Fruit fly (Drosophila melanogaster) whole organism, embryonic: ENCODE measurements around the gene Arp3.

Experiments
- Bgb ChIP-seq: fragments of 200-800 bp; sonication (Bioruptor generic); IDR thresholded peaks from 2 replicates; pipeline ENCODE4 v1.3.6; 2022; ENCODE audit warnings: missing biosample characterization, missing genetic modification characterization; ENCODE audit not compliant: partially characterized antibody
- Bteb2 ChIP-seq: fragments of 200-800 bp; sonication (Bioruptor generic); optimal IDR thresholded peaks from 2 replicates; lab custom pipeline; 2016; ENCODE audit warnings: missing biosample characterization, missing genetic modification characterization
- CG10274 ChIP-seq: fragments of 200-800 bp; sonication (Bioruptor generic); optimal IDR thresholded peaks from 3 replicates; lab custom pipeline; 2017; ENCODE audit warnings: missing biosample characterization, mild to moderate bottlenecking, missing genetic modification characterization
- CG11456 ChIP-seq: fragments of 200-800 bp; sonication (Bioruptor generic); IDR thresholded peaks from 3 replicates; pipeline ENCODE4 v1.3.6; 2022; ENCODE audit warnings: missing biosample characterization, missing genetic modification characterization
- CG11696 ChIP-seq: fragments of 200-800 bp; sonication (Bioruptor generic); IDR thresholded peaks from 2 replicates; pipeline ENCODE4 v1.3.6; 2022; ENCODE audit warnings: missing biosample characterization, missing genetic modification characterization
- CG12155 ChIP-seq: fragments of 200-800 bp; sonication (Bioruptor generic); optimal IDR thresholded peaks from 3 replicates; lab custom pipeline; 2016; ENCODE audit warnings: missing biosample characterization, missing genetic modification characterization
- CG12299 ChIP-seq: fragments of 200-800 bp; sonication (Bioruptor generic); optimal IDR thresholded peaks from 2 replicates; lab custom pipeline; 2018; ENCODE audit warnings: missing biosample characterization, mild to moderate bottlenecking, missing genetic modification characterization
- CG12391 ChIP-seq: fragments of 200-800 bp; sonication (Bioruptor generic); optimal IDR thresholded peaks from 3 replicates; lab custom pipeline; 2018; ENCODE audit warnings: missing biosample characterization, mild to moderate bottlenecking, missing genetic modification characterization, moderate library complexity
- CG12769 ChIP-seq: fragments of 200-800 bp; sonication (Bioruptor generic); optimal IDR thresholded peaks from 2 replicates; lab custom pipeline; 2019; ENCODE audit warnings: missing biosample characterization, mild to moderate bottlenecking, missing genetic modification characterization, moderate library complexity
- CG14441 ChIP-seq: fragments of 200-800 bp; sonication (Bioruptor generic); IDR thresholded peaks from 2 replicates; pipeline ENCODE4 v1.3.6; 2022; ENCODE audit warnings: missing biosample characterization, missing genetic modification characterization
- CG17385 ChIP-seq: fragments of 200-800 bp; sonication (Bioruptor generic); optimal IDR thresholded peaks from 3 replicates; lab custom pipeline; 2018; ENCODE audit warnings: missing biosample characterization, mild to moderate bottlenecking, missing genetic modification characterization
- CG2116 ChIP-seq: fragments of 200-800 bp; sonication (Bioruptor generic); optimal IDR thresholded peaks from 3 replicates; lab custom pipeline; 2018; ENCODE audit warnings: missing biosample characterization, mild to moderate bottlenecking, missing genetic modification characterization
- CG31441 ChIP-seq: fragments of 200-800 bp; sonication (Bioruptor generic); IDR thresholded peaks from 2 replicates; pipeline ENCODE4 v1.3.6; 2022; ENCODE audit warnings: missing biosample characterization, missing genetic modification characterization
- CG3838 ChIP-seq: fragments of 200-800 bp; sonication (Bioruptor generic); optimal IDR thresholded peaks from 3 replicates; lab custom pipeline; 2016; ENCODE audit warnings: missing biosample characterization, missing genetic modification characterization
- CG4282 ChIP-seq: fragments of 200-800 bp; sonication (Bioruptor generic); optimal IDR thresholded peaks from 2 replicates; lab custom pipeline; 2016; ENCODE audit warnings: missing biosample characterization, missing genetic modification characterization
- CG8924 ChIP-seq: fragments of 200-800 bp; optimal IDR thresholded peaks from 3 replicates; lab custom pipeline; 2019; ENCODE audit warnings: missing biosample characterization, mild to moderate bottlenecking, missing genetic modification characterization, moderate library complexity
- Chrac-16 ChIP-seq: fragments of 200-800 bp; sonication (Bioruptor generic); optimal IDR thresholded peaks from 3 replicates; lab custom pipeline; 2016; ENCODE audit warnings: missing biosample characterization, missing genetic modification characterization
- CkIIα-i1 ChIP-seq: fragments of 200-800 bp; sonication (Bioruptor generic); IDR thresholded peaks from 2 replicates; pipeline ENCODE4 v1.3.6; 2022; ENCODE audit warnings: missing biosample characterization, missing genetic modification characterization
- CoRest ChIP-seq: fragments of 200-800 bp; sonication (Bioruptor generic); optimal IDR thresholded peaks from 3 replicates; lab custom pipeline; 2018; ENCODE audit warnings: missing biosample characterization, mild to moderate bottlenecking, missing genetic modification characterization, moderate library complexity
- Dad ChIP-seq: fragments of 200-800 bp; sonication (Bioruptor generic); optimal IDR thresholded peaks from 3 replicates; lab custom pipeline; 2016; ENCODE audit warnings: missing biosample characterization, missing genetic modification characterization
- Dfd ChIP-seq, 2 experiments: fragments of >200 bp; optimal IDR thresholded peaks; 2 replicates each; lab custom pipeline; 2017; ENCODE audit warnings: missing biosample characterization in 2 of 2, missing genetic modification characterization in 2 of 2
- Ets65A ChIP-seq: fragments of 200-800 bp; sonication (Bioruptor generic); peaks from one replicate; lab custom pipeline; 2016; ENCODE audit warnings: missing biosample characterization, missing genetic modification characterization
- HLH3B ChIP-seq: fragments of 200-800 bp; sonication (Bioruptor generic); IDR thresholded peaks from 2 replicates; pipeline ENCODE4 v1.3.6; 2022; ENCODE audit warnings: missing biosample characterization, missing genetic modification characterization
- Hey ChIP-seq: fragments of 200-800 bp; sonication (Bioruptor generic); optimal IDR thresholded peaks from 3 replicates; lab custom pipeline; 2018; ENCODE audit warnings: missing biosample characterization, mild to moderate bottlenecking, missing genetic modification characterization
- Lhr ChIP-seq: fragments of 200-800 bp; sonication (Bioruptor generic); optimal IDR thresholded peaks from 3 replicates; lab custom pipeline; 2017; ENCODE audit warnings: mild to moderate bottlenecking, missing biosample characterization, missing genetic modification reagents, missing genetic modification characterization
- Med ChIP-seq: fragments of 200-800 bp; sonication (Bioruptor generic); peaks from one replicate; lab custom pipeline; 2016; ENCODE audit warnings: missing biosample characterization, missing genetic modification characterization, mild to moderate bottlenecking, inconsistent platforms, moderate library complexity
- Myb ChIP-seq: fragments of 200-800 bp; sonication (Bioruptor generic); optimal IDR thresholded peaks from 2 replicates; lab custom pipeline; 2016; ENCODE audit warnings: missing biosample characterization, missing genetic modification characterization
- NfI ChIP-seq: fragments of 200-800 bp; sonication (Bioruptor generic); optimal IDR thresholded peaks from 3 replicates; lab custom pipeline; 2018; ENCODE audit warnings: missing biosample characterization, mild to moderate bottlenecking, missing genetic modification characterization, moderate library complexity
- Sry-β ChIP-seq: fragments of 200-800 bp; sonication (Bioruptor generic); optimal IDR thresholded peaks from 2 replicates; lab custom pipeline; 2018; ENCODE audit warnings: missing biosample characterization, mild to moderate bottlenecking, missing genetic modification characterization, moderate library complexity
- Sry-δ ChIP-seq: fragments of 200-800 bp; sonication (Bioruptor generic); optimal IDR thresholded peaks from 2 replicates; lab custom pipeline; 2016; ENCODE audit warnings: missing biosample characterization, missing genetic modification characterization
- ap ChIP-seq: fragments of 200-800 bp; sonication (Bioruptor generic); IDR thresholded peaks from 2 replicates; pipeline ENCODE4 v1.3.6; 2022; ENCODE audit warnings: missing biosample characterization, missing genetic modification characterization
- bsh ChIP-seq, 2 experiments: fragments of 200-800 bp; sonication (Bioruptor generic); optimal IDR thresholded peaks; 2 replicates each; lab custom pipeline; 2017 to 2018; ENCODE audit warnings: mild to moderate bottlenecking in 2 of 2, missing biosample characterization in 2 of 2, missing genetic modification characterization in 2 of 2, moderate library complexity in 1 of 2
- corto ChIP-seq: fragments of 200-800 bp; sonication (Bioruptor generic); optimal IDR thresholded peaks from 2 replicates; lab custom pipeline; 2016; ENCODE audit warnings: missing biosample characterization, mild to moderate bottlenecking, missing genetic modification characterization, moderate library complexity
- crp ChIP-seq, 2 experiments: fragments of 200-800 bp; sonication (Bioruptor generic); optimal IDR thresholded peaks; 2 replicates in 1 of 2; 3 replicates in 1 of 2; lab custom pipeline; 2017; ENCODE audit warnings: missing biosample characterization in 2 of 2, missing genetic modification characterization in 2 of 2, mild to moderate bottlenecking in 1 of 2, moderate library complexity in 1 of 2
- cwo ChIP-seq: fragments of 200-800 bp; sonication (Bioruptor generic); optimal IDR thresholded peaks from 3 replicates; lab custom pipeline; 2017; ENCODE audit warnings: missing biosample characterization, missing genetic modification characterization, mild to moderate bottlenecking, moderate library complexity, missing genetic modification reagents
- dpn ChIP-seq, 2 experiments: fragments of 200-800 bp; sonication (Bioruptor generic); optimal IDR thresholded peaks; 3 replicates each; lab custom pipeline; 2016; ENCODE audit warnings: missing biosample characterization in 2 of 2, missing genetic modification characterization in 2 of 2
- ewg ChIP-seq: fragments of 200-800 bp; sonication (Bioruptor generic); optimal IDR thresholded peaks from 3 replicates; lab custom pipeline; 2017; ENCODE audit warnings: mild to moderate bottlenecking, missing biosample characterization, missing genetic modification reagents, missing genetic modification characterization
- eyg ChIP-seq: fragments of 200-800 bp; sonication (Bioruptor generic); optimal IDR thresholded peaks from 3 replicates; lab custom pipeline; 2016; ENCODE audit warnings: missing biosample characterization, missing genetic modification characterization
- gcm2 ChIP-seq: fragments of 200-800 bp; sonication (Bioruptor generic); optimal IDR thresholded peaks from 2 replicates; lab custom pipeline; 2016; ENCODE audit warnings: missing biosample characterization, missing genetic modification characterization
- jigr1 ChIP-seq: fragments of 200-800 bp; sonication (Bioruptor generic); IDR thresholded peaks from 3 replicates; pipeline ENCODE4 v1.3.6; 2022; ENCODE audit warnings: missing biosample characterization, missing genetic modification characterization
- lola ChIP-seq, 3 experiments: fragments of >200 bp in 2 of 3; fragments of 200-800 bp in 1 of 3; sonication (Bioruptor generic) in 1 of 3; optimal IDR thresholded peaks; 2 replicates each; lab custom pipeline; 2017 to 2019; ENCODE audit warnings: missing biosample characterization in 3 of 3, missing genetic modification characterization in 3 of 3, mild to moderate bottlenecking in 1 of 3, moderate library complexity in 1 of 3
- luna ChIP-seq: fragments of 200-800 bp; sonication (Bioruptor generic); optimal IDR thresholded peaks from 2 replicates; lab custom pipeline; 2016; ENCODE audit warnings: missing biosample characterization, missing genetic modification characterization
- peb ChIP-seq: fragments of 200-800 bp; sonication (Bioruptor generic); IDR thresholded peaks from 2 replicates; pipeline ENCODE4 v1.3.6; 2022; ENCODE audit warnings: missing biosample characterization, missing genetic modification characterization
- sim ChIP-seq: fragments of 200-800 bp; sonication (Bioruptor generic); IDR thresholded peaks from 2 replicates; pipeline ENCODE4 v1.3.6; 2022; ENCODE audit warnings: missing biosample characterization, missing genetic modification characterization
- slbo ChIP-seq: fragments of 200-800 bp; sonication (Bioruptor generic); IDR thresholded peaks from 2 replicates; pipeline ENCODE4 v1.3.6; 2022; ENCODE audit warnings: missing biosample characterization, missing genetic modification characterization
- sr ChIP-seq: fragments of 200-800 bp; sonication (Bioruptor generic); IDR thresholded peaks from 3 replicates; pipeline ENCODE4 v1.3.6; 2022; ENCODE audit warnings: missing biosample characterization, missing genetic modification characterization
- wor ChIP-seq: fragments of 200-800 bp; sonication (Bioruptor generic); IDR thresholded peaks from 2 replicates; pipeline ENCODE4 v1.3.6; 2022; ENCODE audit warnings: missing biosample characterization, missing genetic modification characterization

Arp3 gene

DNA sequence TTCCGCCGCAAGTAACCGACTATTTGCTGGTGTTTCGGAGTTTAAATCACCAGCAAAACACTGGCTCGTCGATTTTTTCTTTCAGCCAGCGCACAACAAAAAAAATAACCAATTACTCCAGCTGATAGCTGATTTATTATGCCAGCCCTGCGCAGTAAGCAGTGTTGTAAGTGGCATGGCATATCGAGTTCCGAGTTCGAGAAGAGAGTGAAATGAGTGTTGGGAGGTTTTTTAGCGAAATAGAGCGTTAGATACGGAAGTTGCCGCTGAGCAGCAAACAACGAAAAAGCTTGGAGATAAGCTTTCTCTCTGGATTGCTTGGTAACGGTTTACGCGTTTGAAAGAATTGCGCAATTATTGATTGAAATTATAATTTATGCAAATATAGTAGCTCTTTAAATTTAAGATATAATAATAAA lies 24.0 kb downstream of the Arp3 start, which contains the start of gene CG7565 (continued):
- TF ChIP-seq bsh (GFP tag; optimal IDR thresholded peaks at IDR 0.05; lab: Kevin White, UChicago) = peak in 1 of 2 experiments; percentile 20
- peak; percentile 64 for TF ChIP-seq Sry-δ (GFP tag; lab: Kevin White, UChicago)
- no peak; the same call in 1 of the 2 replicates for TF ChIP-seq CG31441 (GFP tag; lab: Robert Waterston, UW)
- no peak for TF ChIP-seq sr (GFP tag; lab: Robert Waterston, UW)
- TF ChIP-seq CG10274 (GFP tag; lab: Kevin White, UChicago) = no peak
- peak; percentile 59; the same call in 2 of the 3 replicates for TF ChIP-seq CG11456
- peak; percentile 65 for TF ChIP-seq NfI (GFP tag; lab: Kevin White, UChicago)
- no peak for TF ChIP-seq Hey
- TF ChIP-seq CG14441 = no peak
- TF ChIP-seq HLH3B (GFP tag; lab: Robert Waterston, UW) = peak; percentile 39; the same call in 1 of the 2 replicates
- TF ChIP-seq ap (GFP tag; lab: Robert Waterston, UW) = no peak
- peak; percentile 54 for TF ChIP-seq Bgb (GFP tag; lab: Robert Waterston, UW)
- peak; percentile 23 for TF ChIP-seq CG12391
- no peak for TF ChIP-seq peb
- peak; percentile 96 for TF ChIP-seq ewg (GFP tag; lab: Kevin White, UChicago)
- peak; percentile 19 for TF ChIP-seq corto (GFP tag; lab: Kevin White, UChicago)
- TF ChIP-seq CG12299 = peak; percentile 12
- TF ChIP-seq CG11696 (GFP tag; lab: Robert Waterston, UW) = no peak
- peak; percentile 50 for TF ChIP-seq CG17385 (GFP tag; lab: Kevin White, UChicago)
- no peak for TF ChIP-seq jigr1 (GFP tag; lab: Robert Waterston, UW)
- no peak for TF ChIP-seq lola (GFP tag; optimal IDR thresholded peaks at IDR 0.05; lab: Kevin White, UChicago)
- peak; percentile 42 for TF ChIP-seq Ets65A
- no peak for TF ChIP-seq Sry-β (GFP tag; lab: Kevin White, UChicago)
- TF ChIP-seq cwo (GFP tag; lab: Kevin White, UChicago) = peak; percentile 56
- TF ChIP-seq CG4282 = peak; percentile 21
- TF ChIP-seq Dad (GFP tag; lab: Kevin White, UChicago) = peak; percentile 26
- TF ChIP-seq luna (GFP tag; lab: Kevin White, UChicago) = no peak
- no peak for TF ChIP-seq eyg (GFP tag; lab: Kevin White, UChicago)
- TF ChIP-seq dpn (GFP tag; optimal IDR thresholded peaks at IDR 0.05; lab: Kevin White, UChicago) = peak; percentile 17 to 64
- no peak for TF ChIP-seq CG3838 (GFP tag; lab: Kevin White, UChicago)
- peak; percentile 6; the same call in 1 of the 2 replicates for TF ChIP-seq slbo
- TF ChIP-seq wor (GFP tag; lab: Robert Waterston, UW) = no peak
- peak; percentile 53 for TF ChIP-seq Bteb2 (GFP tag; lab: Kevin White, UChicago)
- TF ChIP-seq sim (GFP tag; lab: Robert Waterston, UW) = no peak
- peak; percentile 77 for TF ChIP-seq Myb (GFP tag; lab: Kevin White, UChicago)
- TF ChIP-seq CG12155 (GFP tag; lab: Kevin White, UChicago) = peak; percentile 55
- TF ChIP-seq CkIIα-i1 (GFP tag; lab: Robert Waterston, UW) = no peak
- TF ChIP-seq CoRest (tag; lab: Kevin White, UChicago) = peak; percentile 18
- no peak for TF ChIP-seq Lhr
- no peak for TF ChIP-seq gcm2 (GFP tag; lab: Kevin White, UChicago)
- peak; percentile 96 for TF ChIP-seq Med (GFP tag; lab: Kevin White, UChicago)
- no peak for TF ChIP-seq Chrac-16 (GFP tag; lab: Kevin White, UChicago)
- peak; percentile 5 for TF ChIP-seq CG8924
- TF ChIP-seq crp (GFP tag; optimal IDR thresholded peaks at IDR 0.05; lab: Kevin White, UChicago) = peak; percentile 12 to 86
- TF ChIP-seq CG2116 (GFP tag; lab: Kevin White, UChicago) = no peak
- TF ChIP-seq Dfd (GFP tag; optimal IDR thresholded peaks at IDR 0.05; lab: Kevin White, UChicago) = no peak
- peak; percentile 88 for TF ChIP-seq CG12769
